Fruit fly (Drosophila melanogaster) whole organism, embryonic: ENCODE results near the gene CG17109.

ENCODE experiments used
- Adf1 ChIP-seq: fragments of 200-800 bp; sonication (Bioruptor generic); IDR thresholded peaks from 2 replicates; pipeline ENCODE4 v1.3.6; 2022; ENCODE audit warnings: missing biosample characterization, missing genetic modification characterization
- CG12236 ChIP-seq: fragments of 200-800 bp; sonication (Bioruptor generic); optimal IDR thresholded peaks from 2 replicates; lab custom pipeline; 2016; ENCODE audit warnings: missing biosample characterization, missing genetic modification characterization
- CG12299 ChIP-seq: fragments of 200-800 bp; sonication (Bioruptor generic); optimal IDR thresholded peaks from 2 replicates; lab custom pipeline; 2018; ENCODE audit warnings: missing biosample characterization, mild to moderate bottlenecking, missing genetic modification characterization
- CG13296 ChIP-seq: fragments of 200-800 bp; sonication (Bioruptor generic); optimal IDR thresholded peaks from 3 replicates; lab custom pipeline; 2018; ENCODE audit warnings: missing biosample characterization, mild to moderate bottlenecking, missing genetic modification characterization
- CG13624 ChIP-seq: fragments of 200-800 bp; sonication (Bioruptor generic); optimal IDR thresholded peaks from 2 replicates; lab custom pipeline; 2016; ENCODE audit warnings: missing biosample characterization, missing genetic modification characterization
- CG17612 ChIP-seq: fragments of 200-800 bp; sonication (Bioruptor generic); IDR thresholded peaks from 2 replicates; pipeline ENCODE4 v1.3.6; 2022; ENCODE audit warnings: missing biosample characterization, missing genetic modification characterization
- CG1792 ChIP-seq: fragments of 200-800 bp; sonication (Bioruptor generic); optimal IDR thresholded peaks from 2 replicates; lab custom pipeline; 2016; ENCODE audit warnings: missing biosample characterization, missing genetic modification characterization
- CG18011 ChIP-seq: fragments of 200-800 bp; sonication (Bioruptor generic); optimal IDR thresholded peaks from 2 replicates; lab custom pipeline; 2017; ENCODE audit warnings: missing biosample characterization, missing genetic modification characterization, mild to moderate bottlenecking, moderate library complexity, missing genotype
- CG18599 ChIP-seq: fragments of 200-800 bp; sonication (Bioruptor generic); optimal IDR thresholded peaks from 3 replicates; lab custom pipeline; 2017; ENCODE audit warnings: missing biosample characterization, missing genetic modification characterization, mild to moderate bottlenecking, moderate library complexity, missing genetic modification reagents
- CG32767 ChIP-seq: fragments of 200-800 bp; sonication (Bioruptor generic); IDR thresholded peaks from 2 replicates; pipeline ENCODE4 v1.3.6; 2022; ENCODE audit warnings: missing biosample characterization, missing genetic modification characterization
- CG34376 ChIP-seq: fragments of 200-800 bp; sonication (Bioruptor generic); optimal IDR thresholded peaks from 2 replicates; lab custom pipeline; 2018; ENCODE audit warnings: missing biosample characterization, mild to moderate bottlenecking, missing genetic modification characterization
- CG4328 ChIP-seq: fragments of 200-800 bp; sonication (Bioruptor generic); optimal IDR thresholded peaks from 3 replicates; lab custom pipeline; 2017; ENCODE audit warnings: missing biosample characterization, missing genetic modification reagents, missing genetic modification characterization
- CG6813 ChIP-seq: fragments of 200-800 bp; sonication (Bioruptor generic); optimal IDR thresholded peaks from 2 replicates; lab custom pipeline; 2017; ENCODE audit warnings: missing biosample characterization, missing genetic modification characterization, mild to moderate bottlenecking, moderate library complexity, missing genetic modification reagents
- CG7556 ChIP-seq: fragments of 200-800 bp; sonication (Bioruptor generic); optimal IDR thresholded peaks from 2 replicates; lab custom pipeline; 2017; ENCODE audit warnings: missing biosample characterization, mild to moderate bottlenecking, missing genetic modification characterization
- CG7839 ChIP-seq: fragments of 200-800 bp; sonication (Bioruptor generic); optimal IDR thresholded peaks from 3 replicates; lab custom pipeline; 2018; ENCODE audit warnings: missing biosample characterization, mild to moderate bottlenecking, missing genetic modification characterization, moderate library complexity
- CG8359 ChIP-seq: fragments of 200-800 bp; sonication (Bioruptor generic); optimal IDR thresholded peaks from 2 replicates; lab custom pipeline; 2017; ENCODE audit warnings: missing biosample characterization, mild to moderate bottlenecking, missing genetic modification characterization, borderline replicate concordance
- CG9797 ChIP-seq: fragments of 200-800 bp; sonication (Bioruptor generic); optimal IDR thresholded peaks from 3 replicates; lab custom pipeline; 2018; ENCODE audit warnings: missing biosample characterization, mild to moderate bottlenecking, missing genetic modification characterization
- D ChIP-seq, 2 experiments: fragments of 200-800 bp in 1 of 2; fragments of >200 bp in 1 of 2; sonication (Bioruptor generic) in 1 of 2; optimal IDR thresholded peaks; 2 replicates in 1 of 2; 3 replicates in 1 of 2; lab custom pipeline; 2017; ENCODE audit warnings: mild to moderate bottlenecking in 1 of 2, missing biosample characterization in 1 of 2, missing genetic modification characterization in 1 of 2, missing genetic modification reagents in 1 of 2
- HLH3B ChIP-seq: fragments of 200-800 bp; sonication (Bioruptor generic); IDR thresholded peaks from 2 replicates; pipeline ENCODE4 v1.3.6; 2022; ENCODE audit warnings: missing biosample characterization, missing genetic modification characterization
- MESR4 ChIP-seq: fragments of 200-800 bp; sonication (Bioruptor generic); optimal IDR thresholded peaks from 2 replicates; lab custom pipeline; 2018; ENCODE audit warnings: missing biosample characterization, mild to moderate bottlenecking, missing genetic modification characterization, moderate library complexity
- NfI ChIP-seq: fragments of 200-800 bp; sonication (Bioruptor generic); optimal IDR thresholded peaks from 3 replicates; lab custom pipeline; 2018; ENCODE audit warnings: missing biosample characterization, mild to moderate bottlenecking, missing genetic modification characterization, moderate library complexity
- Rx ChIP-seq: fragments of 200-800 bp; sonication (Bioruptor generic); IDR thresholded peaks from 2 replicates; pipeline ENCODE4 v1.3.6; 2022; ENCODE audit warnings: missing biosample characterization, missing genetic modification characterization
- Sin3A ChIP-seq: fragments of >200 bp; optimal IDR thresholded peaks from 2 replicates; lab custom pipeline; 2018
- Ssrp ChIP-seq: fragments of 200-800 bp; sonication (Bioruptor generic); optimal IDR thresholded peaks from 2 replicates; lab custom pipeline; 2018; ENCODE audit warnings: missing biosample characterization, mild to moderate bottlenecking, missing genetic modification characterization, moderate library complexity
- YL-1 ChIP-seq: fragments of 200-800 bp; sonication (Bioruptor generic); optimal IDR thresholded peaks from 3 replicates; lab custom pipeline; 2017; ENCODE audit warnings: missing biosample characterization, mild to moderate bottlenecking, missing genetic modification characterization
- ac ChIP-seq: fragments of 200-800 bp; sonication (Bioruptor generic); optimal IDR thresholded peaks from 3 replicates; lab custom pipeline; 2017; ENCODE audit warnings: missing biosample characterization, mild to moderate bottlenecking, missing genetic modification characterization
- al ChIP-seq: fragments of 200-800 bp; sonication (Bioruptor generic); IDR thresholded peaks from 2 replicates; pipeline ENCODE4 v1.3.6; 2022; ENCODE audit warnings: missing biosample characterization, missing genetic modification characterization
- crc ChIP-seq: fragments of 200-800 bp; sonication (Bioruptor generic); optimal IDR thresholded peaks from 2 replicates; lab custom pipeline; 2016; ENCODE audit warnings: missing biosample characterization, missing genetic modification characterization
- crp ChIP-seq, 2 experiments: fragments of 200-800 bp; sonication (Bioruptor generic); optimal IDR thresholded peaks; 2 replicates in 1 of 2; 3 replicates in 1 of 2; lab custom pipeline; 2017; ENCODE audit warnings: missing biosample characterization in 2 of 2, missing genetic modification characterization in 2 of 2, mild to moderate bottlenecking in 1 of 2, moderate library complexity in 1 of 2
- exex ChIP-seq: fragments of 200-800 bp; sonication (Bioruptor generic); optimal IDR thresholded peaks from 4 replicates; lab custom pipeline; 2018; ENCODE audit warnings: missing biosample characterization, mild to moderate bottlenecking, missing genetic modification characterization, moderate library complexity
- eyg ChIP-seq: fragments of 200-800 bp; sonication (Bioruptor generic); optimal IDR thresholded peaks from 3 replicates; lab custom pipeline; 2016; ENCODE audit warnings: missing biosample characterization, missing genetic modification characterization
- fd3F ChIP-seq: fragments of 200-800 bp; sonication (Bioruptor generic); optimal IDR thresholded peaks from 2 replicates; lab custom pipeline; 2018; ENCODE audit warnings: missing biosample characterization, mild to moderate bottlenecking, missing genetic modification characterization, moderate library complexity
- grn ChIP-seq: fragments of 200-800 bp; sonication (Bioruptor generic); optimal IDR thresholded peaks from 3 replicates; lab custom pipeline; 2017; ENCODE audit warnings: missing biosample characterization, missing genetic modification characterization
- gsb ChIP-seq: fragments of 200-800 bp; sonication (Bioruptor generic); IDR thresholded peaks from 2 replicates; pipeline ENCODE4 v1.3.6; 2022; ENCODE audit warnings: missing biosample characterization, missing genetic modification characterization
- jigr1 ChIP-seq: fragments of 200-800 bp; sonication (Bioruptor generic); IDR thresholded peaks from 3 replicates; pipeline ENCODE4 v1.3.6; 2022; ENCODE audit warnings: missing biosample characterization, missing genetic modification characterization
- lab ChIP-seq: fragments of 200-800 bp; sonication (Bioruptor generic); optimal IDR thresholded peaks from 3 replicates; lab custom pipeline; 2017; ENCODE audit warnings: missing biosample characterization, missing genetic modification characterization, mild to moderate bottlenecking, moderate library complexity, missing genetic modification reagents
- lmd ChIP-seq: fragments of 200-800 bp; sonication (Bioruptor generic); IDR thresholded peaks from 2 replicates; pipeline ENCODE4 v1.3.6; 2022; ENCODE audit warnings: missing biosample characterization, missing genetic modification characterization
- lov ChIP-seq, 2 experiments: fragments of 200-800 bp in 1 of 2; fragments of >200 bp in 1 of 2; sonication (Bioruptor generic) in 1 of 2; IDR thresholded peaks in 1 of 2; optimal IDR thresholded peaks in 1 of 2; 2 replicates in 1 of 2; 3 replicates in 1 of 2; pipeline versions ENCODE4 v1.3.6 to Lab custom; 2017 to 2022; ENCODE audit warnings: missing biosample characterization in 1 of 2, missing genetic modification characterization in 1 of 2
- mirr ChIP-seq: fragments of 200-800 bp; sonication (Bioruptor generic); optimal IDR thresholded peaks from 3 replicates; lab custom pipeline; 2018; ENCODE audit warnings: missing biosample characterization, mild to moderate bottlenecking, missing genetic modification characterization
- p53 ChIP-seq: fragments of 200-800 bp; sonication (Bioruptor generic); optimal IDR thresholded peaks from 2 replicates; lab custom pipeline; 2016; ENCODE audit warnings: missing biosample characterization, missing genetic modification characterization
- psq ChIP-seq: fragments of 200-800 bp; sonication (Bioruptor generic); optimal IDR thresholded peaks from 2 replicates; lab custom pipeline; 2017; ENCODE audit warnings: missing biosample characterization, missing genetic modification characterization
- sd ChIP-seq: fragments of 200-800 bp; sonication (Bioruptor generic); optimal IDR thresholded peaks from 3 replicates; lab custom pipeline; 2018; ENCODE audit warnings: missing biosample characterization, mild to moderate bottlenecking, missing genetic modification characterization, moderate library complexity
- slou ChIP-seq: fragments of 200-800 bp; sonication (Bioruptor generic); optimal IDR thresholded peaks from 3 replicates; lab custom pipeline; 2016; ENCODE audit warnings: missing biosample characterization, missing genetic modification characterization
- slp2 ChIP-seq: fragments of 200-800 bp; sonication (Bioruptor generic); optimal IDR thresholded peaks from 2 replicates; lab custom pipeline; 2016; ENCODE audit warnings: missing biosample characterization, missing genetic modification characterization
- zfh2 ChIP-seq: fragments of 200-800 bp; sonication (Bioruptor generic); optimal IDR thresholded peaks from 2 replicates; lab custom pipeline; 2016; ENCODE audit warnings: missing biosample characterization, missing genetic modification characterization

The CG17109 gene

DNA sequence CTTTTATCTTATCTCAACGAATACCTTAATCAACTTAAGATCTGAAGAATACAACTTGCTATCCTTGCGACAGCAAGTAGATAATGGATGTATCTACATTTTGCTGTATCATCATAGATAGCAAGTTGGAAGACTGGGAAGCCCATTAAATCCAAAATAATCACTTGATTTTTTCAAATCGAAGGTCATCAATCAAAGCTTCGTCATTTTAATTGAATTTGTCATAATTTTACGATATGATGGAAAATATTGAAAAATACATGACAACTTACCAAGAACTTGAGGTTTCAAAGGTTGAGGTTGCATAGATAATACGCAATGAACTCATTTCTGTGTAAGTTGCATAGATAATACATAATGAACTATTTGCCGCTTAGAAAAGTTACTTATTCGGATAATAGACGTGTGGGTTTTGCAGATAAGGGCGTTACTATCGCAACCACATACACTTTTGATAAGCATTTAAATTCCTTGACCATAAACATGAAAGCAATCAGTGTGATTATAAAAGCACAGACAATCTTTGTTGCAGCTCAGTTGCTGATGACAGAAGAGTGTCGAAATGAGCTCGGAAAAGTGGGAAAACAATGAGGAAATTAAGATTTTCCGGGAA, 1.8 kb downstream of the CG17109 start, which contains the start of gene CG6733:
Gene CG6733, plus strand, starts transcription at position 532 of the 613 bp plus-strand sequence.
- TF ChIP-seq Sin3A (lab: Kevin White, UChicago) (no peak), psq (no peak), sd (tag; lab: Kevin White, UChicago) (peak; percentile 31), mirr (GFP tag; lab: Kevin White, UChicago) (peak; percentile 69), CG34376 (GFP tag; lab: Kevin White, UChicago) (peak; percentile 50), HLH3B (GFP tag; lab: Robert Waterston, UW) (no peak), CG6813 (GFP tag; lab: Kevin White, UChicago) (no peak), zfh2 (GFP tag; lab: Kevin White, UChicago) (no peak), CG12299 (tag; lab: Kevin White, UChicago) (no peak), MESR4 (GFP tag; lab: Kevin White, UChicago) (no peak), eyg (GFP tag; lab: Kevin White, UChicago) (no peak), CG1792 (GFP tag; lab: Kevin White, UChicago) (no peak), Adf1 (GFP tag; lab: Robert Waterston, UW) (no peak), YL-1 (GFP tag; lab: Kevin White, UChicago) (no peak), CG13624 (GFP tag; lab: Kevin White, UChicago) (no peak), lab (GFP tag; lab: Kevin White, UChicago) (peak; percentile 50), crp (GFP tag; optimal IDR thresholded peaks at IDR 0.05; lab: Kevin White, UChicago) (no peak), exex (tag; lab: Kevin White, UChicago) (peak; percentile 68), slou (GFP tag; lab: Kevin White, UChicago) (no peak), CG9797 (GFP tag; lab: Kevin White, UChicago) (no peak), slp2 (GFP tag; lab: Kevin White, UChicago) (no peak), al (GFP tag; lab: Robert Waterston, UW) (no peak), lov (optimal IDR thresholded peaks at IDR 0.05; lab: Kevin White, UChicago) (no peak), lov (GFP tag; IDR thresholded peaks at IDR 0.05; lab: Robert Waterston, UW) (no peak), fd3F (GFP tag; lab: Kevin White, UChicago) (no peak), p53 (GFP tag; lab: Kevin White, UChicago) (no peak), CG8359 (GFP tag; lab: Kevin White, UChicago) (no peak), gsb (GFP tag; lab: Robert Waterston, UW) (no peak), D (optimal IDR thresholded peaks at IDR 0.05; lab: Kevin White, UChicago) (no peak), D (GFP tag; optimal IDR thresholded peaks at IDR 0.05; lab: Kevin White, UChicago) (no peak), CG12236 (GFP tag; lab: Kevin White, UChicago) (no peak), CG18011 (GFP tag; lab: Kevin White, UChicago) (no peak), grn (GFP tag; lab: Kevin White, UChicago) (peak; percentile 40), CG7839 (tag; lab: Kevin White, UChicago) (no peak), CG17612 (no peak), Ssrp (tag; lab: Kevin White, UChicago) (no peak)

DNA sequence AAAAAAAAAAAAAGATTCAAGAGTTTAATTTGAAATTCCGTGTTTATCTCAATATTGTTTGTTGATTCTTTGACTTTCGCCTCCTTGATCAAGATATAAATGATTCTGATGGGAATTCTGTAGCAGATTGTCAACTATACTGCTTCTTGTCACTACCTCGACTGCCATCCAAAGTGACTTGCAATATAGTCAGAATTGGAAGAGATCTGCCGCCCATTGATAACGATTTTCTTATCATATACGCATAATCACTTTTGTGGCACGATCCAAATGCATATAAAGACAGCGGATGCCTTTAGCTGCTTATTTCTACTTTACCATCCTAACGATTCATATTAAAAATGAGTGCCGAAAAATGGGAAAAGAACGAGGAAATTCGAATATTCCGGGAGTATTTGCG, 3.7 kb downstream of the CG17109 start, which contains the start of gene CG6738:
Gene CG6738, plus strand, starts transcription at position 301 of the 400 bp plus-strand sequence.
- TF ChIP-seq CG18599 (GFP tag; lab: Kevin White, UChicago) (no peak), jigr1 (GFP tag; lab: Robert Waterston, UW) (no peak), CG7556 (GFP tag; lab: Kevin White, UChicago) (no peak), CG32767 (GFP tag; lab: Robert Waterston, UW) (no peak), crc (GFP tag; lab: Kevin White, UChicago) (no peak), Rx (GFP tag; lab: Robert Waterston, UW) (no peak), NfI (no peak), lmd (GFP tag; lab: Robert Waterston, UW) (no peak), CG13296 (GFP tag; lab: Kevin White, UChicago) (no peak), CG4328 (GFP tag; lab: Kevin White, UChicago) (no peak), ac (GFP tag; lab: Kevin White, UChicago) (no peak)
